Worm (Caenorhabditis elegans): ENCODE results near the gene gei-1.
A peak's percentile ranks its signal among the peaks of the same experiment; 100 is the strongest.

The gei-1 gene

DNA sequence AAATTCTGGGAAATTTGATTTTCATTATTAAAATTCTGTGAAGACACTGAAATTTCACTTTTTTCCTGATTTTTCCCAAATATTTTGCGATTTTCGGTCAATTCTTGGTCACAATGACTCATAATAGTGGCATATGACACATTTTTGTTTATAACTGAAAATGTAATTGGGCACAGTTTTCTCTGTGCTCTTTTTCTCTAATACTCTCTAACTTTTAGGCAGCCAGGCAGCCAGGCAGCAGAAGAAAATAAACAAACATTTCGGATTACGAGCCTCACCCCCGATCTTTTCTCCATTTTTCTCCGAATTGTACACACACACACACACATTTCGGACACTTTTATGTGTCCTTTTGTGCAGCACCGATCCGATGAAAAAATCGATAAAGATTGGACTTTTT is 37.3 kb upstream of the gei-1 start:
- TF ChIP-seq daf-16 (GFP tag; optimal IDR thresholded peaks at IDR 0.05) (no peak), daf-16 (tag; optimal IDR thresholded peaks at IDR 0.05) (peak; percentile 42), aha-1 (tag) (peak; percentile 19), pha-4 (GFP tag; IDR thresholded peaks at IDR 0.05) (no peak), pha-4 (tag; optimal IDR thresholded peaks at IDR 0.05) (peak; percentile 90), mes-2 (tag; optimal IDR thresholded peaks at IDR 0.05; ENCODE audit: poor library complexity, severe bottlenecking) (peak; percentile 11), ceh-82 (tag; optimal IDR thresholded peaks at IDR 0.05) (no peak), F37D6.2 (tag; optimal IDR thresholded peaks at IDR 0.05) (no peak), nhr-6 (tag; optimal IDR thresholded peaks at IDR 0.05) (peak; percentile 57), nhr-28 (tag; optimal IDR thresholded peaks at IDR 0.05) (peak; percentile 15), dve-1 (tag; optimal IDR thresholded peaks at IDR 0.05; ENCODE audit: insufficient read depth) (peak; percentile 48), hlh-11 (tag; optimal IDR thresholded peaks at IDR 0.05) (peak; percentile 49)

DNA sequence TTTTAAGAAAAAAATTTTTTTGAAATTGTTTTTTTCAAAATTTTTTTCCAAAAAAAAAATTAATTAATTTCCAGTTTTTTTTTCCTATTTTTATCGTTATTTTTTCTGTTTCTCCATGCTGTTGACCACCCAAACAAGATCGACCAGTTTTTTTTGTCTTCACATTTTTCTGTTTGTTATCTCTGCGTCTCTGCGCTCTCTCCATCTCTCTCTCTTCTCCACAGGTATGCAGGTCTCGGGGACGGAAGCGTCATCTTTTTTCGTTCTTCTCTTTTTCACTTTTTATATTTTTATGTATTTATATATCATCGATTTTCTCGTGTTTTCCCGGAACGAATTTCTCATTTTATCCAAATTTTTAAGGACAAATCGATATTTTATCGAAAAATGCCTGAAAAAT is 35.7 kb upstream of the gei-1 start:
- peak; percentile 37 for TF ChIP-seq nhr-28 (tag; optimal IDR thresholded peaks at IDR 0.05)
- TF ChIP-seq nhr-48 (tag; optimal IDR thresholded peaks at IDR 0.05), result peak; percentile 9
- TF ChIP-seq daf-16 (GFP tag; optimal IDR thresholded peaks at IDR 0.05), result no peak
- peak; percentile 40 for TF ChIP-seq daf-16 (tag; optimal IDR thresholded peaks at IDR 0.05)
- TF ChIP-seq ztf-7 (tag; optimal IDR thresholded peaks at IDR 0.05), result no peak
- TF ChIP-seq hlh-11 (tag; optimal IDR thresholded peaks at IDR 0.05), result peak; percentile 36
- TF ChIP-seq ceh-28 (tag; optimal IDR thresholded peaks at IDR 0.05), result no peak
- TF ChIP-seq dpl-1 (GFP tag; optimal IDR thresholded peaks at IDR 0.05), result peak; percentile 1
- TF ChIP-seq aly-2 (tag; optimal IDR thresholded peaks at IDR 0.05), result no peak
- TF ChIP-seq mdl-1 (tag; optimal IDR thresholded peaks at IDR 0.05), result peak in 1 of 2 experiments; percentile 26
- peak; percentile 31 for TF ChIP-seq dve-1 (tag; optimal IDR thresholded peaks at IDR 0.05; ENCODE audit: insufficient read depth)
- peak; percentile 49 for TF ChIP-seq nhr-6 (tag; optimal IDR thresholded peaks at IDR 0.05)
- TF ChIP-seq egl-43 (GFP tag; IDR thresholded peaks at IDR 0.05), result no peak
- peak; percentile 54 for TF ChIP-seq hlh-30 (tag; optimal IDR thresholded peaks at IDR 0.05; ENCODE audit: insufficient read depth)
- peak; percentile 1 for TF ChIP-seq mep-1 (tag; optimal IDR thresholded peaks at IDR 0.05)
- TF ChIP-seq lsy-2 (tag; optimal IDR thresholded peaks at IDR 0.05), result peak in 1 of 2 experiments; percentile 4
- TF ChIP-seq mes-2 (tag; optimal IDR thresholded peaks at IDR 0.05; ENCODE audit: poor library complexity, severe bottlenecking), result peak; percentile 9
- peak; percentile 7 for TF ChIP-seq cey-2 (tag; optimal IDR thresholded peaks at IDR 0.05; ENCODE audit: borderline replicate concordance, insufficient read depth)

DNA sequence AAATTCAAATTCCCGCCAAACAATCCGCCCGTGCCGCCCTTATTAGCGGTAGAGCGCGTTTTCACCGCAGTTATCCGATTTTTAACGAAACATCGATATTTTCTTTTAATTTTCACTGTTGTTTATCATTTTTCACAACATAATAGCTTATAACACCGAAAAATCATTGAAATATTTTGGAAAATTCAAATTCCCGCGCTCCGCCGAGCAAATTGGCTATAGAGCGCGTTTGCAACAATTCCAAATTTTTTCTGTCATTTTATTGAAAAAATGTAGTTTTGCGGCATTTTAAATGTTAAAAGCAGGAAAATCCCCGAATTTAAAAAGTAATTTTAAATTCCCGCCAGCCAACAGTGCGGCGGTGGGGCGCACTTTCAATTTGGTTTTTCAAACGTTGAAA is 35.0 kb upstream of the gei-1 start:
- TF ChIP-seq lin-38 (GFP tag; IDR thresholded peaks at IDR 0.05) (peak; percentile 77), zfp-3 (GFP tag; conservative IDR thresholded peaks at IDR 0.05) (no peak)

DNA sequence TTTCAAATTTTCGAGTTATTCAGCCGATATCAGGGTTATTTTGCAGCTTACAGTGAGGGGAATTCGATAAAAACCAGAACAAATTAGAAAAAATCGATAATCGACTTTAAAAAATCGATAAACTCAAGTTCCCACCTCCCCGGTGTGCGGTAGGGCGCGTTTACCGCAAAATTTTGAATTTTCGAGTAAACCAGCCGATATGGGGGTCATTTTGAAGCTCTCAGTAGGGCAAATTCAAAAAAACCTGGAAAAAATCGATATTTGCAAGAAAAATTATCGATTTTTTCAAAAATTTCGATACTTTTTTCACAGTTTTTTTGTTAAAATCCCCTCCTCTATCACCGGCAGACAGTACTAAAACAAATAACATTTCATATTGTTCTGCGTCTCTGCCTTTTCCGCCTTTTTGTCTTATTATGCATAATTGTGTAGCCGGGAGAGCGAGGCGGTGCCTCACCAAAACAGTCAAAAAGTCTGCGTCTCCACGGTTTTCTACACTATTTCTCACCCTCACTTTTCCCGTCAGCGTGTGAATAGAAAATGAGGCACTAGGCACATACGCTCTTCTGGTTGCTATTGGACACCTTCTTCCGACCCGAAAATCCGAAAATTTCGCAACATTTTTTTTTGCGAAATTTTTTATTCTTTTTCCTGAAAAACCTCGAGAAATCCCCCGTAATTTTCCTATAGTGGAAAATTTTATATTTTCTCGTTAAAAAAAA is 33.6 kb upstream of the gei-1 start, which contains the start of gene ral-1:
Gene ral-1, plus strand, starts transcription at position 435 of the 722 bp plus-strand sequence.
- TF ChIP-seq nhr-102 (tag; optimal IDR thresholded peaks at IDR 0.05) (no peak), nhr-41 (GFP tag; IDR thresholded peaks at IDR 0.05) (no peak), rbr-2 (tag; optimal IDR thresholded peaks at IDR 0.05) (no peak), ceh-28 (tag; optimal IDR thresholded peaks at IDR 0.05) (peak; percentile 85), Y75B8A.6 (GFP tag; IDR thresholded peaks at IDR 0.05) (no peak), lsy-2 (tag; optimal IDR thresholded peaks at IDR 0.05) (peak in 1 of 2 experiments; percentile 26), dve-1 (tag; optimal IDR thresholded peaks at IDR 0.05; ENCODE audit: insufficient read depth) (peak; percentile 46), unc-39 (tag; optimal IDR thresholded peaks at IDR 0.05) (no peak), lin-13 (GFP tag; optimal IDR thresholded peaks at IDR 0.05) (no peak), jun-1 (tag; optimal IDR thresholded peaks at IDR 0.05) (no peak), saeg-2 (GFP tag; IDR thresholded peaks at IDR 0.05) (no peak), daf-19 (GFP tag; conservative IDR thresholded peaks at IDR 0.05) (no peak), hmg-1.1 (GFP tag; IDR thresholded peaks at IDR 0.05) (no peak), F44E2.7 (GFP tag; IDR thresholded peaks at IDR 0.05) (no peak), vab-7 (GFP tag; IDR thresholded peaks at IDR 0.05) (no peak), nhr-6 (tag; optimal IDR thresholded peaks at IDR 0.05) (peak; percentile 53), spr-1 (tag; optimal IDR thresholded peaks at IDR 0.05) (no peak), cey-2 (tag; optimal IDR thresholded peaks at IDR 0.05; ENCODE audit: borderline replicate concordance, insufficient read depth) (no peak), ama-1 (optimal IDR thresholded peaks at IDR 0.05) (no peak), F10B5.3 (tag; optimal IDR thresholded peaks at IDR 0.05) (no peak), mes-2 (tag; optimal IDR thresholded peaks at IDR 0.05; ENCODE audit: poor library complexity, severe bottlenecking) (peak; percentile 12), hlh-11 (tag; optimal IDR thresholded peaks at IDR 0.05) (peak; percentile 3), unc-130 (GFP tag; optimal IDR thresholded peaks at IDR 0.05) (no peak), lim-7 (GFP tag; IDR thresholded peaks at IDR 0.05) (no peak), gei-8 (GFP tag; optimal IDR thresholded peaks at IDR 0.05) (no peak), skn-1 (tag; optimal IDR thresholded peaks at IDR 0.05) (no peak)

Measured in whole organism, L4 larva.